Worm (Caenorhabditis elegans) whole organism, mixed stage, embryonic: ENCODE measurements around the gene rbm-26.

Experiments
- blmp-1 ChIP-seq: fragments of 150-350 bp; optimal IDR thresholded peaks from 2 replicates; lab custom pipeline; 2014; ENCODE audit warnings: missing biosample characterization, missing genetic modification characterization
- ces-1 ChIP-seq: fragments of 150-350 bp; optimal IDR thresholded peaks from 2 replicates; lab custom pipeline; 2014; ENCODE audit warnings: missing biosample characterization, missing genetic modification reagents, missing genetic modification characterization
- elt-1 ChIP-seq: sonication (generic microtip); optimal IDR thresholded peaks from 2 replicates; lab custom pipeline; 2017; ENCODE audit warnings: missing genetic modification characterization, mild to moderate bottlenecking, missing compliant biosample characterization, antibody characterized with exemption, moderate library complexity, borderline replicate concordance; ENCODE audit not compliant: insufficient read depth
- ham-2 ChIP-seq: fragments of 200-800 bp; sonication (Bioruptor generic); optimal IDR thresholded peaks from 2 replicates; lab custom pipeline; 2018; ENCODE audit warnings: mild to moderate bottlenecking, missing genetic modification characterization, missing compliant biosample characterization
- lsy-2 ChIP-seq: fragments of 150-350 bp; optimal IDR thresholded peaks from 2 replicates; lab custom pipeline; 2014; ENCODE audit warnings: missing biosample characterization, missing genetic modification characterization
- nhr-12 ChIP-seq: fragments of 150-350 bp; optimal IDR thresholded peaks from 2 replicates; lab custom pipeline; 2014; ENCODE audit warnings: missing biosample characterization, missing genetic modification characterization
- nhr-237 ChIP-seq: fragments of 150-350 bp; optimal IDR thresholded peaks from 2 replicates; lab custom pipeline; 2014; ENCODE audit warnings: missing biosample characterization, missing genetic modification characterization
- nhr-76 ChIP-seq: sonication (generic microtip); optimal IDR thresholded peaks from 2 replicates; lab custom pipeline; 2017; ENCODE audit warnings: missing biosample characterization, missing genetic modification characterization
- pha-4 ChIP-seq: fragments of 150-350 bp; optimal IDR thresholded peaks from 2 replicates; lab custom pipeline; 2018; ENCODE audit warnings: missing biosample characterization, missing genetic modification reagents, missing genetic modification characterization
- snpc-4 ChIP-seq: fragments of 150-350 bp; optimal IDR thresholded peaks from 2 replicates; lab custom pipeline; 2014; ENCODE audit warnings: missing biosample characterization, missing genetic modification characterization
- sptf-1 ChIP-seq: sonication (generic microtip); optimal IDR thresholded peaks from 2 replicates; lab custom pipeline; 2017; ENCODE audit warnings: mild to moderate bottlenecking, missing genetic modification characterization, moderate library complexity, missing compliant biosample characterization
- unc-62 ChIP-seq: fragments of 150-350 bp; optimal IDR thresholded peaks from 2 replicates; lab custom pipeline; 2014; ENCODE audit warnings: missing biosample characterization, missing genetic modification reagents, missing genetic modification characterization
- zip-8 ChIP-seq: fragments of 150-350 bp; optimal IDR thresholded peaks from 2 replicates; lab custom pipeline; 2014; ENCODE audit warnings: missing biosample characterization, missing genetic modification characterization
- ztf-11 ChIP-seq: fragments of 150-350 bp; optimal IDR thresholded peaks from 2 replicates; lab custom pipeline; 2014; ENCODE audit warnings: missing biosample characterization, missing genetic modification characterization

- TF ChIP-seq unc-62 (no peak), nhr-237 (tag; lab: Kevin White, UChicago) (no peak), elt-1 (tag; lab: Kevin White, UChicago) (no peak), nhr-76 (tag; lab: Kevin White, UChicago) (no peak), ztf-11 (tag; lab: Kevin White, UChicago) (peak; percentile 0), zip-8 (tag; lab: Kevin White, UChicago) (peak; percentile 41), ham-2 (GFP tag; lab: Kevin White, UChicago) (no peak), pha-4 (no peak), sptf-1 (tag; lab: Kevin White, UChicago) (no peak), snpc-4 (tag; lab: Kevin White, UChicago) (no peak), lsy-2 (tag; lab: Kevin White, UChicago) (no peak), blmp-1 (tag; lab: Kevin White, UChicago) (no peak), ces-1 (GFP tag; lab: Kevin White, UChicago) (peak; percentile 99), nhr-12 (tag; lab: Kevin White, UChicago) (no peak)
These were observed 9.1 kb downstream of the rbm-26 start for ce11 chrIII:5720266-5721019.
